Worm (Caenorhabditis elegans) whole organism, dauer: ENCODE results near the gene F26A1.1.

Source experiments
- unc-62 ChIP-seq: sonication (generic microtip); optimal IDR thresholded peaks from 2 replicates; lab custom pipeline; 2017; ENCODE audit warnings: missing biosample characterization, missing genetic modification reagents, missing genetic modification characterization

Gene F26A1.1

ce11 chrIII:4850139-4850538 lies at the start of gene F26A1.1:
TSS of gene F26A1.1 (plus strand) at chrIII:4850507.
- TF ChIP-seq unc-62 (GFP tag; lab: Kevin White, UChicago): no peak

ce11 chrIII:4802707-4803106 lies 47.6 kb upstream of the F26A1.1 start, which contains the start of gene metl-5:
TSS of gene metl-5 (plus strand) at chrIII:4803007.
- TF ChIP-seq unc-62 (GFP tag; lab: Kevin White, UChicago): no peak

- no peak for TF ChIP-seq unc-62 (GFP tag; lab: Kevin White, UChicago)
Observed at ce11 chrIII:4806345-4806744, 44.0 kb upstream of the F26A1.1 start.

- TF ChIP-seq unc-62 (GFP tag; lab: Kevin White, UChicago): no peak
Observed at ce11 chrIII:4808089-4808488, 42.2 kb upstream of the F26A1.1 start.

- TF ChIP-seq unc-62 (GFP tag; lab: Kevin White, UChicago): no peak
Observed at ce11 chrIII:4809526-4810153, 40.7 kb upstream of the F26A1.1 start, which contains the start of gene pal-1. TSS of gene pal-1 (minus strand) at chrIII:4809576.

- TF ChIP-seq unc-62 (GFP tag; lab: Kevin White, UChicago): no peak
Observed at ce11 chrIII:4811195-4811594, 39.1 kb upstream of the F26A1.1 start, which contains the start of gene C38D4.7. TSS of gene C38D4.7 (minus strand) at chrIII:4811295.

- no peak for TF ChIP-seq unc-62 (GFP tag; lab: Kevin White, UChicago)
Observed at ce11 chrIII:4814730-4815129, 35.6 kb upstream of the F26A1.1 start, which contains the start of gene arl-6. TSS of gene arl-6 (minus strand) at chrIII:4814830.

- no peak for TF ChIP-seq unc-62 (GFP tag; lab: Kevin White, UChicago)
Observed at ce11 chrIII:4817240-4817639, 33.1 kb upstream of the F26A1.1 start, which contains the start of gene F26A1.4. TSS of gene F26A1.4 (plus strand) at chrIII:4817540.

ce11 chrIII:4819843-4820242 lies 30.5 kb upstream of the F26A1.1 start, which contains the start of gene F26A1.7:
TSS of gene F26A1.7 (minus strand) at chrIII:4819943.
- TF ChIP-seq unc-62 (GFP tag; lab: Kevin White, UChicago): no peak

ce11 chrIII:4822140-4822539 lies 28.2 kb upstream of the F26A1.1 start, which contains the start of gene F26A1.8:
TSS of gene F26A1.8 (minus strand) at chrIII:4822240.
- TF ChIP-seq unc-62 (GFP tag; lab: Kevin White, UChicago): no peak

- no peak for TF ChIP-seq unc-62 (GFP tag; lab: Kevin White, UChicago)
Observed at ce11 chrIII:4826606-4827005, 23.7 kb upstream of the F26A1.1 start, which contains the start of gene F26A1.3. TSS of gene F26A1.3 (plus strand) at chrIII:4826906.

ce11 chrIII:4829440-4829839 lies 20.9 kb upstream of the F26A1.1 start, which contains the start of gene F26A1.9:
TSS of gene F26A1.9 (minus strand) at chrIII:4829540.
- no peak for TF ChIP-seq unc-62 (GFP tag; lab: Kevin White, UChicago)

ce11 chrIII:4830207-4830606 lies 20.1 kb upstream of the F26A1.1 start, which contains the start of gene nspd-9:
TSS of gene nspd-9 (minus strand) at chrIII:4830307.
- no peak for TF ChIP-seq unc-62 (GFP tag; lab: Kevin White, UChicago)

- TF ChIP-seq unc-62 (GFP tag; lab: Kevin White, UChicago): no peak
Observed at ce11 chrIII:4837429-4837828, 12.9 kb upstream of the F26A1.1 start, which contains the start of the genes acbp-7 and F26A1.19. TSS of gene acbp-7 (plus strand) at chrIII:4837729. TSS of gene F26A1.19 (plus strand) at chrIII:4837731.

ce11 chrIII:4842173-4842572 lies 8.1 kb upstream of the F26A1.1 start, which contains the start of gene clec-156:
TSS of gene clec-156 (minus strand) at chrIII:4842273.
- TF ChIP-seq unc-62 (GFP tag; lab: Kevin White, UChicago): no peak

- TF ChIP-seq unc-62 (GFP tag; lab: Kevin White, UChicago): no peak
Observed at ce11 chrIII:4844327-4844726, 6.0 kb upstream of the F26A1.1 start, which contains the start of the genes clec-157 and fkh-5. TSS of gene clec-157 (minus strand) at chrIII:4844427. TSS of gene fkh-5 (plus strand) at chrIII:4844662.
